Worm (Caenorhabditis elegans): ENCODE measurements around the gene sra-3.

sra-3 gene

DNA sequence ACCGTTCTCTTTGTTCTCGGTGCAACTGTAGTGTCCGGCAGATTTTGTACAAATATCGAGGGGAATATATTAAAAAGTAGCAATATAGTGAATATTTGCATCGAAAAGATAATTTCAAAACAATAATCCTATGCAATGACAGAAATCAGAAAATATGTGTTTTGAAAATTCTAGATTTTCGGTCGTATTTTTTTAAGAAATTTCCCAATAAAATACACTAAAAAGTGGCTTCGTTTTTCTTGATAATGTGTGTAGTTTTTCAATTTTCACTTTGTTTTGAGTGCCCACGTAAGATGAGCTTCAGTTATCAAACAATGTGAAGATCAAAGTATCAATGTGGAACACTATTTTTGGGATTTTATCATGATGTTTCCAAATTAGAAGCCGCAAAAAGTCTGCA, 23.8 kb downstream of the sra-3 start, which contains the start of gene gcy-1:
TSS of gene gcy-1 (minus strand) at position 101 of the 400 bp plus-strand sequence.
- TF ChIP-seq W03F9.2 (tag; optimal IDR thresholded peaks at IDR 0.05), result no peak
- no peak for TF ChIP-seq him-1 (tag; optimal IDR thresholded peaks at IDR 0.05)
- TF ChIP-seq dao-5 (tag; optimal IDR thresholded peaks at IDR 0.05), result no peak

DNA sequence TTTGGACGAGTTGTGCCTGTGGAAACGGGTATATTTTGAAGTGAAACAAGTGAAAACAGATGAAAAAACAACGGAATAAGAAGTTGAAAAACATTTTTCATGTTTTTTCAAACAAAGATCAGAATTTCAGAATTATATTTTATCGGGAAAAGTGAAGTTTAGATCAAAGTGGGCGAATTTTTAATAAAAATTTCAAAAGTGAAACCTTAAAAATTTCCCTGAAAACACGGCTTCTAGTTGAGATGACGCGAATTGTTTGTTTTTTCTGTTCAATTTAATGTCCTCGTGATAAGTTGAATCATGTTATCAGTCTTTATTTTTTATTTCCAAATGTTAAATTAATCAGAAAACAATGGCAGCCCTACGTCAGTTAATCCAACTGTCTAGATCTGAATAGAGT, 33.4 kb downstream of the sra-3 start, which contains the start of gene gcy-3:
TSS of gene gcy-3 (minus strand) at position 101 of the 400 bp plus-strand sequence.
- TF ChIP-seq W03F9.2 (tag; optimal IDR thresholded peaks at IDR 0.05), result no peak
- TF ChIP-seq him-1 (tag; optimal IDR thresholded peaks at IDR 0.05), result no peak
- TF ChIP-seq dao-5 (tag; optimal IDR thresholded peaks at IDR 0.05), result no peak

DNA sequence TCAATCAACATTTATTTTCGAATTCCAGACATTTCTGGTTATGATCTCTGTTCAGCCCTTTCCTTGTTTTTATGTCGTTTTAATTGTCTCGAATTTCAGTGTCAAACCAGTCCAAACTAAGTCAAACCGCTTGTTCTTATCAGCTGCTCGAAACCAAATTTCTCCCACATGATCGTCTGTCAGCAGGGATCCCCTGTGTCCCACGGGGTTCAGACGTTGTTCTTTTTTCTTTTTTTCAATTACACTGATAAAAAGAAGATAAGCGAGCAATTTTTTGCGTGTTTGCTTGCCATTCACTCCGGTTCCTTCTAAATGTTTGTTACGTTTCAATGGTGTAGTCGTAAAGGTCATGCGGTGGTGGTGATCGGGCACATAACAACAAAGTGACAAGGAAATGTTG, 38.7 kb downstream of the sra-3 start:
- no peak for TF ChIP-seq him-1 (tag; optimal IDR thresholded peaks at IDR 0.05)
- no peak for TF ChIP-seq W03F9.2 (tag; optimal IDR thresholded peaks at IDR 0.05)
- no peak for TF ChIP-seq dao-5 (tag; optimal IDR thresholded peaks at IDR 0.05)

DNA sequence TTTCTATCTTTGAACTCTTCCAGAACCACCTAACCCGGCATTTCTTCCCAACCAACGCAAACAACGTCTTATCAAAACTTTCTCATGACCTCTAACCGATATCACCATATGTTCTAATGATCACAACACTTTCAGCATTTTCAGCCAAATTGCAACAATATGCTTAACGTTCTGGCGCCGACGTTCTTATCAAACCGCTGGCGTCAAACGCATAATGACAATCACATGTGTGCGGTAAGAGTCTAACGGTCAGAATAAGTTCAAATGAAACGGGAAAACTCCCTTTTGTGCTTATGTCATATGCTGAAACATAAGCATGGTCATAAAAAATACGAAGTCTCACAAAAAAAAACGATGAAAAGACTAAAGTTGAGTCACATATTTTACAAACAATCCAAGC, 39.7 kb downstream of the sra-3 start:
- TF ChIP-seq him-1 (tag; optimal IDR thresholded peaks at IDR 0.05) (no peak), W03F9.2 (tag; optimal IDR thresholded peaks at IDR 0.05) (no peak), dao-5 (tag; optimal IDR thresholded peaks at IDR 0.05) (no peak)

DNA sequence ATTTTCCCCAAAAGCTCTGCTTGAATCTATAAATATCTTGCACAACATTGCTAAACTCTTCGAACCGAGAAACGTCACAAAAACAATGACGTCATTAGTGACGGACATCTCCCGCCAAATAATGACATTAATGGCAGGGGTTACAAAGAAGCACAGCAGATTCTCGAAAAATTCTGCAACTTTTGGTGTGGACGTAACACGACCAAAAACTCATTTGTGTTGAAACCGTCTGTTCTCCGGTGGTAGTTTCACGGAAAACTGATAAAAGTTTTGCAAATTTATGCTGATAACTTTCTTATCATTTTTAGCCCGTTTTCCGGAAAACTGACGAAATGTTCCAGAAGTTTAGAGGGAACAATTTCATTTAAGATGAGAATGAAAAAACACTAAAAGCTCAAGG, 42.0 kb downstream of the sra-3 start:
- no peak for TF ChIP-seq dao-5 (tag; optimal IDR thresholded peaks at IDR 0.05)
- no peak for TF ChIP-seq W03F9.2 (tag; optimal IDR thresholded peaks at IDR 0.05)
- no peak for TF ChIP-seq him-1 (tag; optimal IDR thresholded peaks at IDR 0.05)

DNA sequence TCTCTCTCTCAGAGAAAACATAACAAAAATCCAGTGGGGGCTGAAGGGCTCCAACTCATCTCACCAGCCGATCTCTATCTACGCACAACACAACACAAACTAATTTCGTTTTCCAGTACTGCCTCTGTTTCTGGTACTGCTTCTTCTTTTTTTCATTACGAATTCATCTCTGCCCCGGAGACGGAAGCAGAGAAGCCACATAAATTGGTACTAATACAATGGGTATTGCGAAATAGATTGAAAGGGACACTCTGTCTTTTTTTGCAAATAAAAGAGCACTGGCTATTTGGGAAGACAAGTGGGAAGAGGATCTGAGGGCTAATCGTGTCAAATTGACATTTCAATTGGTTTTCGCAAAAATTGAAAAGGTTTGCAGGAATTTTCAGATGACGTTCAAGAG, 43.3 kb downstream of the sra-3 start:
- TF ChIP-seq W03F9.2 (tag; optimal IDR thresholded peaks at IDR 0.05) (no peak), dao-5 (tag; optimal IDR thresholded peaks at IDR 0.05) (no peak), him-1 (tag; optimal IDR thresholded peaks at IDR 0.05) (no peak)

DNA sequence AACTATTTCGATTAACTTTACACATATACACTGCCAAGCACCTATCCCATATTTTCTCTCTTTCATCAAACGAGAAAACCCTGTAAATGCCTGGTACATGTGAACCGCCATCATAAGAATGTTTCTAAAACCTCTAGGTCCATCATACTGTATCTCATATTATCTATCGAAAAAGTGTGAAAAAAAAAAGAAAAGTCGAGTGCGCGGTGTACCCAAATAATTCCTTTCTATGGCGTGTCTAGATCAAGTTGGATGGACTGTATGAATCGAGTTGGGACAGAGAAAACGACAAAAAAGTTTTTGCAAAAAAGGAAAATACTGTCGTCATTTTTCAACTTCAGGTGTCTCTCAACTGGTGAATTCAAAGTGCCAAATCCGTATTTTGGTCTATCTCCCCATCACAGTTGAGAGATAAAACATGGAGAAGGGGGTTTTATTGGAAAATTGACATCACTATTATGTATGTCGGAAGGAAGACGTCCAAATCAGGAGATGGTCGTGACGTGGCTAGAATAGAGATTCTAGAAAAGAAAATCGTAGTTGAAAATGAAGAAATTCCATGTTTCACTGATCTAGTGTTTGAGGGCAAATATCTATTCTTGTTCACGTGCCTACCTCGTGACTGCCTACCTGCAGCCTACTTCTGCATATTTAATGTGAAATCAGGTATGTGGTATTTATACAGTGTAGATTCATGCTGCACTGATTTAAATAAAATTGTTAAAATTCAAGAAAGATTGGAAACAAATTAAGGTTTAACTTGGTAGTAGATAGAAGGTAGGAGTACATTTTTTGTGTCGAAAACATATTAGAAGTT, 47.2 kb downstream of the sra-3 start:
- TF ChIP-seq W03F9.2 (tag; optimal IDR thresholded peaks at IDR 0.05) (no peak), dao-5 (tag; optimal IDR thresholded peaks at IDR 0.05) (no peak), him-1 (tag; optimal IDR thresholded peaks at IDR 0.05) (no peak)

DNA sequence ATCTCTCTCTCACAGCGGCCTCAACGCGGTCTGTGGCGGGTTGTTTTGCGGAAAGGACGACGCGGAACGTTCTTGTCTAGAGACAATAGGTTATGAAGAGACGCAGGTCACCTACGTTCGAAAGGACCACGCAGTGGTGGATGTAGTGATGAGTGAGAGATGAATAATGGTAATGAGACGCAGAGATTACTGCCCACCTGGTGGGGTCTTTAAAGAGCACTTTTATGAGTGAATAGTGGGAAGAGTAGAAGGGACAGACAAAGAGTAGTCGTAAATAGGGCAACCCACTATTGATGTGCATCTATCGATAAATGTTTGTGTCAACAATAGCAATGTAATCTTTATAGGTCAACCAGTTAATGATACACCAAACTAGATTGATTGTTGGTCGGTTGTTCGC, 49.6 kb downstream of the sra-3 start:
- TF ChIP-seq W03F9.2 (tag; optimal IDR thresholded peaks at IDR 0.05) (no peak), dao-5 (tag; optimal IDR thresholded peaks at IDR 0.05) (no peak), him-1 (tag; optimal IDR thresholded peaks at IDR 0.05) (no peak)

DNA sequence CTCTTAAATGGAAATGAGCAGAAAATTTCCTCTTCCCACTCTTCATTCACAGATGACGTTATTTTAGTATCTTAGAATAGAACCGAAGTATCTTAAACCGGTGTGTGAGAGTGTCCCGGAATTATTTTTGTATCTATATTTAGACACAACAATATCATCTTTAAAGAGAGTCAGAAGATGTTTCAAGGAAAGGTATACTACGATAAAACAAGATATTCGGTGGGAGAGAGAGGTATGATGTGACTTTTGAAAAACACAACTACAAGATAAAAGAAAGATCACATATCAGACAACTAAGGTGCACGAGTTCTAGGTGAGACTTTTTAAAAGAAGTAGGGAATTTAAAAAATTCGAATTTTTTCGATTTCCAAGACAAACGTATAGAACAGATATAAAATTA, 50.0 kb downstream of the sra-3 start:
- TF ChIP-seq him-1 (tag; optimal IDR thresholded peaks at IDR 0.05), result no peak
- no peak for TF ChIP-seq W03F9.2 (tag; optimal IDR thresholded peaks at IDR 0.05)
- TF ChIP-seq dao-5 (tag; optimal IDR thresholded peaks at IDR 0.05), result no peak

DNA sequence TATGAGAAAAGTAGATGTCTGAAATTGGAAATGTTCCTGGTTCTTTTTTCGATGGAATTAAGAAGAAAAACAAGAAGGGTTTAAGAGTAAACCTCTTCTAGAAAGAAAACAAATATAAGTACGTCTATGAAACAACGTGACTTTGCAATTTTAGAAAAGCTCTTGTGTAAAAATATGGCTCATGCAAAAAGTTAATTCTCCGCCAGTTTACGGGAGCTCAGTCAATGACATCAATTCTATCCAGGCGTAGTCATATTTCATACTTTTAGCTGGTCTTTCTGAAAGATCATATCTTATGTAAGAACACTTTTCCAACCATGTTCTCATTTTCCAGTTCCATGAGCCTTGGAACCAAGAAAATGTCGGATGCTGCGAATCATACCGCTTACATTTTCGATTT, 50.7 kb downstream of the sra-3 start:
- TF ChIP-seq him-1 (tag; optimal IDR thresholded peaks at IDR 0.05) (no peak), W03F9.2 (tag; optimal IDR thresholded peaks at IDR 0.05) (no peak), dao-5 (tag; optimal IDR thresholded peaks at IDR 0.05) (no peak)
